Fruit fly (Drosophila melanogaster) whole organism, prepupa: Measurements from ENCODE around the gene CG14034.

Experiments
- Blimp-1 ChIP-seq: fragments of 200-800 bp; sonication (Bioruptor generic); optimal IDR thresholded peaks from 3 replicates; lab custom pipeline; 2017; ENCODE audit warnings: missing biosample characterization, missing genetic modification characterization, mild to moderate bottlenecking, moderate library complexity, missing genetic modification reagents
- CG10669 ChIP-seq: fragments of 200-800 bp; sonication (Bioruptor generic); optimal IDR thresholded peaks from 3 replicates; lab custom pipeline; 2018; ENCODE audit warnings: missing biosample characterization, mild to moderate bottlenecking, missing genetic modification characterization, moderate library complexity
- CG6163 ChIP-seq: fragments of 200-800 bp; sonication (Bioruptor generic); IDR thresholded peaks from 3 replicates; pipeline ENCODE4 v1.3.6; 2022; ENCODE audit warnings: missing biosample characterization, missing genetic modification characterization
- CG6792 ChIP-seq: fragments of 200-800 bp; sonication (Bioruptor generic); optimal IDR thresholded peaks from 3 replicates; lab custom pipeline; 2016; ENCODE audit warnings: missing biosample characterization, missing genetic modification characterization
- CG6808 ChIP-seq: fragments of 200-800 bp; sonication (Bioruptor generic); optimal IDR thresholded peaks from 3 replicates; lab custom pipeline; 2017; ENCODE audit warnings: missing biosample characterization, missing genetic modification characterization, mild to moderate bottlenecking, moderate library complexity, missing genetic modification reagents
- Eip75B ChIP-seq: fragments of 200-800 bp; sonication (Bioruptor generic); optimal IDR thresholded peaks from 3 replicates; lab custom pipeline; 2016; ENCODE audit warnings: missing biosample characterization, missing genetic modification characterization
- Eip93F ChIP-seq: fragments of 200-800 bp; sonication (Bioruptor generic); optimal IDR thresholded peaks from 2 replicates; lab custom pipeline; 2016; ENCODE audit warnings: missing biosample characterization, mild to moderate bottlenecking, missing genetic modification characterization
- Ets96B ChIP-seq: fragments of 200-800 bp; optimal IDR thresholded peaks from 2 replicates; lab custom pipeline; 2019; ENCODE audit warnings: missing biosample characterization, mild to moderate bottlenecking, missing genetic modification characterization, moderate library complexity
- Hr39 ChIP-seq: fragments of 200-800 bp; sonication (Bioruptor generic); optimal IDR thresholded peaks from 2 replicates; lab custom pipeline; 2016; ENCODE audit warnings: missing biosample characterization, missing genetic modification characterization
- Met ChIP-seq: fragments of 200-800 bp; sonication (Bioruptor generic); optimal IDR thresholded peaks from 3 replicates; lab custom pipeline; 2016; ENCODE audit warnings: missing biosample characterization, missing genetic modification characterization
- OdsH ChIP-seq: fragments of 200-800 bp; sonication (Bioruptor generic); optimal IDR thresholded peaks from 3 replicates; lab custom pipeline; 2016; ENCODE audit warnings: missing biosample characterization, missing genetic modification characterization
- cyc ChIP-seq: fragments of 200-800 bp; sonication (Bioruptor generic); optimal IDR thresholded peaks from 3 replicates; lab custom pipeline; 2016; ENCODE audit warnings: missing biosample characterization, missing genetic modification characterization

dm6 chr2L:5186543-5186942 is 29.8 kb downstream of the CG14034 start:
- TF ChIP-seq Blimp-1 (GFP tag; lab: Kevin White, UChicago) = no peak
- no peak for TF ChIP-seq Eip93F
- TF ChIP-seq cyc (GFP tag; lab: Kevin White, UChicago) = no peak
- TF ChIP-seq CG6792 = no peak
- TF ChIP-seq CG6808 (GFP tag; lab: Kevin White, UChicago) = no peak
- no peak for TF ChIP-seq OdsH (GFP tag; lab: Kevin White, UChicago)
- no peak for TF ChIP-seq Ets96B (tag; lab: Kevin White, UChicago)
- TF ChIP-seq Eip75B = no peak
- no peak for TF ChIP-seq CG6163 (GFP tag; lab: Robert Waterston, UW)
- no peak for TF ChIP-seq Hr39 (GFP tag; lab: Kevin White, UChicago)
- TF ChIP-seq Met (GFP tag; lab: Kevin White, UChicago) = no peak
- TF ChIP-seq CG10669 = no peak
